Fruit fly (Drosophila melanogaster): Measurements from ENCODE around the gene CG1503.

Gene CG1503

DNA sequence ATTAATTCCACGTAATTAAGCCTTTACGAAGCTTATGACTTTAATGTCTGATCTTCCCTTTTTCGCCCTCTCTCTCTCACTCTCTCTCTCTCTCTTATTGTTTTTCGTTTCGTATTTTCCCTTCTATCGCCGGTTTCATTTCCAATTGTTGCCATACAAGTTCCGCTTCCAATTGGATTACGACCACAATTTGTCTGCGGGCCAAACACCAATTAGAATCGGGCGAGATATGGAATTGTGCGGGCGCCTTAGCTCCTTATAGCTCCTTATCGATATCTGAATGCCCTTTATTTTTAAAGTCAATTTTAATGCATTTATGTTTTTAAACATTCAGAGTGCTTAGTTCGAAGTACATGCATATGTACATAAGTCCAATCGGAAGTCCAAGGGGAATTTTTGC is 49.4 kb downstream of the CG1503 start:
- TF ChIP-seq Hnf4 (GFP tag; optimal IDR thresholded peaks at IDR 0.05) (no peak), CG32264 (GFP tag; optimal IDR thresholded peaks at IDR 0.05) (no peak)

DNA sequence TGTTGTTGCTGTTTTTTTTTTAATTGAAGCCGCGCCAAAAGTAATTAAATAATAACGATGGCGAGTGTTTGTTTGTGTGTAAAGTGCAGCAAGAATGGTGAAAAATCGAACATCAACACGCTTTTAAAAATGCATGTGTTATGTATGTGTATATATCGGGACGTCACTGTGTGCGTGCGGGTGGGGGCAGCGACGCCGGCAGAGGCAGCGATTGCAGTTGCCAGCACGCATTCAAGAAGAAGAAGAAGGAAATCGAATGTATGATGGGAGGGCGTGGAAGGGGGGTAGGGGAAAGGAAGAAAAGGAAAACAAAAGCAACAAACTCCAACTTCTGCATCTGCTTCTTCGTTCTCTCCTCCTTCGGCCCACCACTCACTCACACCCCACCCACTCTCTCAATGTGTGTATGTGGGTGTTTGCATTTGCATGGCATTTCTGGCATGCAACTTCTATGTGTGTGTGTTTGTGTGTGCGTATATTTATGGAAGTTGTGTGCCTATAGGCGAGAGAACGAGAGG is 51.1 kb downstream of the CG1503 start:
- TF ChIP-seq Rel (GFP tag; optimal IDR thresholded peaks at IDR 0.05) (no peak), Rel (tag; optimal IDR thresholded peaks at IDR 0.05) (peak; percentile 64), HLH106 (tag; optimal IDR thresholded peaks at IDR 0.05) (peak; percentile 3), usp (GFP tag; optimal IDR thresholded peaks at IDR 0.05) (no peak), h (GFP tag; optimal IDR thresholded peaks at IDR 0.05) (peak; percentile 23), jim (GFP tag; optimal IDR thresholded peaks at IDR 0.05) (peak; percentile 40), psq (GFP tag; optimal IDR thresholded peaks at IDR 0.05) (peak; percentile 60)
